Worm (Caenorhabditis elegans) whole organism, L4/young adult: Measurements from ENCODE around the gene C01G6.3.

Experiments
- W03F9.2 ChIP-seq: fragments of 150-350 bp; optimal IDR thresholded peaks from 2 replicates; lab custom pipeline; 2014; ENCODE audit warnings: missing biosample characterization, missing genetic modification characterization
- dao-5 ChIP-seq: sonication (generic microtip); optimal IDR thresholded peaks from 2 replicates; lab custom pipeline; 2016; ENCODE audit warnings: missing genotype, missing genetic modification characterization, moderate library complexity, missing compliant biosample characterization
- him-1 ChIP-seq: sonication (generic microtip); optimal IDR thresholded peaks from 2 replicates; lab custom pipeline; 2016; ENCODE audit warnings: missing genotype, missing genetic modification reagents, missing genetic modification characterization, missing compliant biosample characterization

ce11 chrII:9246648-9247047 lies 23.0 kb upstream of the C01G6.3 start, which contains the start of gene T26C5.5:
- TF ChIP-seq dao-5 (tag; lab: Kevin White, UChicago) (no peak), him-1 (tag; lab: Kevin White, UChicago) (no peak), W03F9.2 (no peak)
